Fruit fly (Drosophila melanogaster) Kc167 (cell line): ENCODE results near the gene CG5639.

Experiments used
- Myc ChIP-seq: fragments of >200 bp; optimal IDR thresholded peaks from 2 replicates; lab custom pipeline; 2017; ENCODE audit warnings: missing external identifiers
- Sin3A ChIP-seq: fragments of >200 bp; optimal IDR thresholded peaks from 2 replicates; lab custom pipeline; 2018; ENCODE audit warnings: missing external identifiers
- h ChIP-seq: fragments of >200 bp; optimal IDR thresholded peaks from 3 replicates; lab custom pipeline; 2018; ENCODE audit warnings: missing external identifiers
- insv ChIP-seq: fragments of >200 bp; optimal IDR thresholded peaks from 3 replicates; lab custom pipeline; 2018; ENCODE audit warnings: missing external identifiers
- psq ChIP-seq: fragments of >200 bp; optimal IDR thresholded peaks from 2 replicates; lab custom pipeline; 2017; ENCODE audit warnings: missing external identifiers
- ttk ChIP-seq: sonication (Bioruptor generic); optimal IDR thresholded peaks from 2 replicates; lab custom pipeline; 2017; ENCODE audit warnings: missing external identifiers

CG5639 gene

DNA sequence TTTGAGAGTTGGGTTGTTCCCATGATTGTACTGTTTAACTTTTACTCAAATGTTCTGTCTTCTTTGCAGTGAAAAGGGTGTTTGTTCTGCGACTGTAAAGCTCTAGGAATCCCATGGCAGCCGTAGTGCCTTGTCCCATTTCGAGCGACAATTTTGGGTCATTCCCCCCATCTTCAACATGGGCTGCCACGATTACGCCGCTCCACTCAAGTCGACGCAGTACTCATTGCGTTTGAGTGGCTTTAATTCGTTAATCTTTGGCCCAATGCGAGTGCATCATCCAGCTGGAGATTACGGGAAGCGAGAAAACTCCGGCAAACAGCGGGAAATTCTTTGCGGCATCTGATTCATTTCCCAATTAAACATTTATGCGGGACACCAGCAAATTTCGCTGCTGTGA lies 39.5 kb downstream of the CG5639 start:
- no peak for TF ChIP-seq h (lab: Kevin White, UChicago)
- no peak for TF ChIP-seq Sin3A
- no peak for TF ChIP-seq psq (lab: Kevin White, UChicago)
- TF ChIP-seq insv (lab: Kevin White, UChicago): no peak
- no peak for TF ChIP-seq Myc (lab: Kevin White, UChicago)
- no peak for TF ChIP-seq ttk

DNA sequence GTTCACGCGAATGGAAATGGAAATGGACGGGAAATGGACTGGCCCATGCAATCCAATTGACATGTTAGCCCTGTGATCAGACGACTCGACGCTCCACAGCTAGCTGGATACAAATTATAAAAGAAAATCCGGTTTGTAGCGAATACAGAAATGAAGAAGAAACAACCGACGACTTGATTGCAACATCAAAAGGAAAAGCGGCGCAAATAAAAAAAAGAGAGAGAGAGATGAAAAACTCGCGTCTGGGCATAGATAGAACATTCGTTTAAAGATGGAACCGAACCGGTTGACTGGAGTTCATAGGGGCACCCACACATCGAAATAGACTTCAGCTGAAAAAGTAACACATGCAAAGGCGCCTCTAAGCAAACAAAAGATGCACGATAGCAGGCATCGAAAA lies 40.1 kb downstream of the CG5639 start:
- TF ChIP-seq Sin3A: no peak
- TF ChIP-seq Myc (lab: Kevin White, UChicago): no peak
- TF ChIP-seq psq (lab: Kevin White, UChicago): no peak
- no peak for TF ChIP-seq insv (lab: Kevin White, UChicago)
- no peak for TF ChIP-seq ttk
- no peak for TF ChIP-seq h (lab: Kevin White, UChicago)

DNA sequence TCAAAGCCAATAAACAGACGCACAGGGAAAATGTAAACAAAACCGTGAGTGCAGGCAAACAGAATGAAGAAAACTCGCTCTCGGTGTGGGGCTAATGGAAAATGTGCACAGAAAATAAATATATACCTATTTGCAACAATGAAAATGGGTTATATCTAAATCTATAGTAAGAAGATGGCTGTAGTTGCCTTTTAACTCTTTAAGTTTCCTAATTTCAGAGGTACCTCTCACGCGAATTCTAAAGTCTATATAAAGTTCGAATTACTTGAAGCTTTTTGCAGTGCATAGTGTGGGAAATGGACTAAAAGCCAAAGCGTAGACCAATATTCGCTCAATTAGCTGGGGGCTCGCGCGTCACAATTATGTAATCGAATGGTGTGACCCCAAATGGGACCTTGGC lies 41.0 kb downstream of the CG5639 start:
- no peak for TF ChIP-seq psq (lab: Kevin White, UChicago)
- no peak for TF ChIP-seq insv (lab: Kevin White, UChicago)
- TF ChIP-seq ttk: no peak
- no peak for TF ChIP-seq Myc (lab: Kevin White, UChicago)
- no peak for TF ChIP-seq h (lab: Kevin White, UChicago)
- no peak for TF ChIP-seq Sin3A

DNA sequence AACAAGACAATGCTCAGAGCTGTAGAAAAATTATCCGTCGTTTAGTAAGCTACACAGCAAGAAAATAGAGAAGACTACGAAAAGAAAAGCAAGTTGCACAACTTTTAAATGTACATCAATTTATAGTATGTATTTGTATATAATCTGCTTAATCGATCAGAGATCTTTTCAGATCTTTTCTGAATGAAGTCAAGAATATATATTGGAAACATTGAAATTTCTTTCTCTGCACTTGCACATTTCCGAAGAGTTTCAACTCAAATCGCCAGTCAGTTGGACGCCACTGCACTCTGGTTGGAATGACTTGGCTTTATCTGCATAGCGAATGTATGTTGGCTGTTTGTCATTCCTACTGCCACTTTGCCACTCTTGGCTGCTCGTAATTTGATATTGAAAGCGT lies 42.0 kb downstream of the CG5639 start:
- TF ChIP-seq Myc (lab: Kevin White, UChicago) (no peak), insv (lab: Kevin White, UChicago) (no peak), Sin3A (no peak), h (lab: Kevin White, UChicago) (no peak), ttk (no peak), psq (lab: Kevin White, UChicago) (no peak)

DNA sequence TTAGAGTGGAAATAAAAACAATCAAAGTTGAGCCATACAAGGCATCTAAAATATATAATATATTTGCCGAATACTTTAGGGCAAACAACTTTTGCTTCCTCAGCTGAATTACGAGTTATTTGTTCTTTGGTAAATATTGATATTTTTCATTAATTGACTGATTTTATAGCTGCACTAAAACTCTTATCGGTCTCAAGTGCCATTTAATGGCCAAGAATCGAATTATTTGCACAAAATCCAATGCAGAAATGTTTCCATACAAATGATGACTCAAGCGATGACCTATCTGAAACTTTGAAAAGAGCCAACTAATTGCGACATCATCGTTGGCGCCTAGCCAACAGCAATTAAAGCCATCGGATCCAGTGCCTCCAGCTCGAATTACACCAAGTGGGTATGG lies 42.6 kb downstream of the CG5639 start:
- TF ChIP-seq psq (lab: Kevin White, UChicago): no peak
- TF ChIP-seq insv (lab: Kevin White, UChicago): no peak
- TF ChIP-seq h (lab: Kevin White, UChicago): no peak
- TF ChIP-seq ttk: no peak
- no peak for TF ChIP-seq Sin3A
- TF ChIP-seq Myc (lab: Kevin White, UChicago): no peak

DNA sequence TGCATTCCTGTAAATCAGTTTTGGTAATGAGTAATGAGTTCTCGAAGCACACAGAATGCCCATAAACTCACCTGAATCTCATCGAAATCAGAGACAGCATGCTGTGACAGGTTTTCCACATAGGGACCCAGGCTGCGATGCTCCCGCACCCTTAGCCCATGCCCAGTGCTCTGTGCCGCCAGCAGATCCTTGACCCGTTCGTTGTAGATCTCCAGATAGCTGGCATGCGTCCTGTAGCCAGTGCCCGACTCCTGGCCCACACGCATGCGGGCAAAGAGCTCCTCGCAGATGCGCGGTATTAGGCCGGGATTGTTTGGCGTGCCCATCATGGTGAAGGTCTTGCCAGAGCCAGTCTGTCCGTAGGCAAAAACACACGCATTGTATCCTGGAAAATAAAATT lies 43.2 kb downstream of the CG5639 start:
- no peak for TF ChIP-seq psq (lab: Kevin White, UChicago)
- no peak for TF ChIP-seq insv (lab: Kevin White, UChicago)
- TF ChIP-seq ttk: no peak
- no peak for TF ChIP-seq h (lab: Kevin White, UChicago)
- TF ChIP-seq Myc (lab: Kevin White, UChicago): no peak
- TF ChIP-seq Sin3A: no peak

DNA sequence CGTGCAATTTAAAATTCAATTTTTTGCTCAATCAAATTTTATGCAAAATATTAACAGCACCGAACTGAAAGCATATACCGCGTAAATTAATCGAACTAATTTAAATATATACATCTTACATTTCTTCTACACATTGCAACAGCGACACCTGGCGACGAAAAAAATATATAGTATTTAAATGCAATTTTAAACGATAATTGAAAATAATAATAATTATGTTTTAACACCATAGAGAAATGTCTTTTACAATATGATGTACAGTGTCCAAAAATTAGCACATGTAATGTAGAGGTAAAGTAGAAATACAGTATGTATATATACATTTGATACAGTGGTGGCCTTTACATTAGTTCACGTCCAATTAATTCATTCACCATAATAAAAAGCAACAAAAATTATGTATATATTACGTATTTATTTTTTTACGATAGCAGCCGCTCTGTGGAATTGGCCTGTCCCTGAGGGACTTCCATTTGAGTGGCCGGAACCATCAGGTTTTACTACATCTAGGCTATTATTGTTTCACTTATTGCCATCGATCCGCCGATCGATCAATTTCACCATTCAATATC lies 48.5 kb downstream of the CG5639 start:
- TF ChIP-seq Myc (lab: Kevin White, UChicago): no peak
- TF ChIP-seq insv (lab: Kevin White, UChicago): no peak
- TF ChIP-seq Sin3A: no peak
- no peak for TF ChIP-seq ttk
- no peak for TF ChIP-seq psq (lab: Kevin White, UChicago)
- TF ChIP-seq h (lab: Kevin White, UChicago): no peak

DNA sequence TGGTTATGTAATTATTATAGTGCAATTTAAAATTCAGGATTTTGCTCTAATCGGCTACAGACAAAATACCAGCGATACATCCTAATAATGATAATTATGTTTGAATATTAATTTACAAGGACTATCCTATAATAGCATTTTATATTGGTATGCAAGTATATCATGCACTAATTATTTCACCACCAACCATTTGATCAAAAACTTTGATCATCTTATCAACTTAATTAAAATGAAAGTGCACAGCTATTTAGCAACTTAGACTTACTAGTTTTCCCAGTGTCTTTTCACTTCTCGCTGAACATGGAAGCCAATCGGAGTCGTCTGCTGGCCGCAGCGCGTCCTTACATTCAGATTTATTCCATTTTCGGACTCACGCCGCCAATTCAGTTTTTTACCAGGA lies 50.2 kb downstream of the CG5639 start, which contains the start of gene Gr98d:
Gene Gr98d, plus strand, starts transcription at position 301 of the 400 bp plus-strand sequence.
- TF ChIP-seq Sin3A (no peak), Myc (lab: Kevin White, UChicago) (no peak), insv (lab: Kevin White, UChicago) (no peak), h (lab: Kevin White, UChicago) (no peak), ttk (no peak), psq (lab: Kevin White, UChicago) (no peak)

DNA sequence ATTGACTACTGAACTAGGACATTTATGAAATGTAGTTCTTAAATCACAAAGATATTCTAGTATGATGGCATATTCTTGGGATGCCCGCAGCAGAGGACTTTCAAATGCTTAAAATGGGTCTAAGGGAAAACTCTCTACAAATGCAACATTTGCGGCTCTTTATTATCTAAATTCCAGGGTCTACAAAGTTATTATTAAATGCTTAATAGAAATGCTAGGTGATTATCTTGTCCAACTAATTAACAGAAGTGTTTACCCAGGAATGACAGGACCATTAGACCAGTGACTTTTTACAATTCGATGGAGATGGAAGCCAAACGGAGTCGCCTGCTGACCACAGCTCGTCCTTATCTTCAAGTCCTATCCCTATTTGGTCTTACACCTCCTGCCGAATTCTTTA lies 51.8 kb downstream of the CG5639 start, which contains the start of gene Gr98c:
Gene Gr98c, plus strand, starts transcription at position 301 of the 400 bp plus-strand sequence.
- TF ChIP-seq Myc (lab: Kevin White, UChicago) (no peak), h (lab: Kevin White, UChicago) (no peak), psq (lab: Kevin White, UChicago) (no peak), insv (lab: Kevin White, UChicago) (no peak), ttk (no peak)

DNA sequence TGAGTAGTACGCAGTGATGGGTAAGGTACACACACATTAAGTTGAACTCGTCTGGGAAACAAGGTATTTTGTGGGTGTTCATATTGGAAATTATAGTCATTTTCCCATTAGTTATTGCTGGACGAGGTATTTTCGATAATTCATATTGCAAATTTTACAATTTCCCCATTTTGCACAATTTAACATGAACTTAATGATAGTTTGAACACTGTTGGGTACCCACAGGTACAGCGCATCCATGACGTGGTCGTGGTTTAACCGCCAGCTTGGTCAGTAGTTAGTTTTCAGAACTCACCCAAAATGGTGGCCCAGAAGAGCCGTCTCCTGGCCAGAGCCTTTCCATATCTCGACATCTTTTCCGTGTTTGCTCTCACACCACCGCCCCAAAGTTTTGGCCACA lies 53.7 kb downstream of the CG5639 start, which contains the start of gene Gr98b:
Gene Gr98b, plus strand, starts transcription at position 301 of the 400 bp plus-strand sequence.
- no peak for TF ChIP-seq Myc (lab: Kevin White, UChicago)
- TF ChIP-seq psq (lab: Kevin White, UChicago): no peak
- no peak for TF ChIP-seq ttk
- no peak for TF ChIP-seq insv (lab: Kevin White, UChicago)
- no peak for TF ChIP-seq h (lab: Kevin White, UChicago)
- TF ChIP-seq Sin3A: no peak
